Fruit fly (Drosophila melanogaster): ENCODE results near the gene Nplp2.

Gene Nplp2

DNA sequence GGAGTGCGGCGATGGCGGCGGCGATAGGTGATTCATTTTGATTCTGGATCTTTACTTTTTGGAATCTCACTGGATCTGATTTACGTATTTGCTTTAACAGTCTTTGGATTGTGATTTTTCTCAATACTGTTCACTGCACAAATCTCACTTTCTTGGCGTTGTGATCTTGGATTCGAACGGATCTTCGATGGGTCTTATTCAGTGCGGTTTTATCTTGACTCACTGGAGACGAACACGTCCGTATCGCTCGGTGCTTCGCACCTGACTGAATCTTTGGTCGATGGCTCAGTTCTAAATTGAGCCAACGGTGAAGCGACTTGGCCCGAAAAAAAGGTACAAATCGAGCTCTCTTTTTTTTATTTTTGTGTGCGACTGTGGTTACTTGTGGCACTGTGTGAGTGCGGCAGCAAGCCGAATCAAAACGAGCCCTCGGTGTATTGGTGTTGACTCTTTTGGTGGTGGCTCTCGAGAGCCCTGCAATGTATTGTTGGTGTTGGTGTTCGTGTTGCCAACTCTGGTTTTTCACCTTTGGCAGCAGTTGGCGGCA is 44.8 kb downstream of the Nplp2 start, which contains the start of gene sens (continued):
- peak; percentile 35 for TF ChIP-seq nom (GFP tag; optimal IDR thresholded peaks at IDR 0.05)
- no peak for TF ChIP-seq CG17568 (GFP tag; optimal IDR thresholded peaks at IDR 0.05)
- no peak for TF ChIP-seq Xbp1 (GFP tag; optimal IDR thresholded peaks at IDR 0.05)
- TF ChIP-seq CG1603 (tag; optimal IDR thresholded peaks at IDR 0.05): no peak
- TF ChIP-seq ara (GFP tag; IDR thresholded peaks at IDR 0.05): no peak
- no peak for TF ChIP-seq CrebB (tag; optimal IDR thresholded peaks at IDR 0.05)
- TF ChIP-seq usp (GFP tag; optimal IDR thresholded peaks at IDR 0.05): no peak
- no peak for TF ChIP-seq Dll (GFP tag; IDR thresholded peaks at IDR 0.05; ENCODE audit: partially characterized antibody)
- TF ChIP-seq dan (GFP tag; IDR thresholded peaks at IDR 0.05): no peak
- TF ChIP-seq row (GFP tag; IDR thresholded peaks at IDR 0.05): no peak
- peak; percentile 64 for TF ChIP-seq CG17829 (tag; optimal IDR thresholded peaks at IDR 0.05)
- no peak for TF ChIP-seq CG7745 (tag; optimal IDR thresholded peaks at IDR 0.05)
- no peak for TF ChIP-seq h (optimal IDR thresholded peaks at IDR 0.05)
- no peak for TF ChIP-seq Pdp1 (GFP tag; optimal IDR thresholded peaks at IDR 0.05)
- TF ChIP-seq hth (optimal IDR thresholded peaks at IDR 0.05): no peak
- peak; percentile 93 for TF ChIP-seq sens (GFP tag)
- TF ChIP-seq pnt (GFP tag; optimal IDR thresholded peaks at IDR 0.05): no peak
- TF ChIP-seq emc (GFP tag; optimal IDR thresholded peaks at IDR 0.05): no peak
- no peak for TF ChIP-seq croc (GFP tag; conservative IDR thresholded peaks at IDR 0.05)
- no peak for TF ChIP-seq CG9797 (GFP tag; optimal IDR thresholded peaks at IDR 0.05)
- peak in 1 of 2 experiments; percentile 11 for TF ChIP-seq Trl (optimal IDR thresholded peaks at IDR 0.05)
- TF ChIP-seq Trl (GFP tag; optimal IDR thresholded peaks at IDR 0.05): no peak
- TF ChIP-seq cad (GFP tag; optimal IDR thresholded peaks at IDR 0.05): no peak
- peak; percentile 81 for TF ChIP-seq Jarid2 (GFP tag; optimal IDR thresholded peaks at IDR 0.05)
- no peak for TF ChIP-seq gem (tag; optimal IDR thresholded peaks at IDR 0.05)
- TF ChIP-seq wdn (GFP tag; IDR thresholded peaks at IDR 0.05): no peak
- no peak for TF ChIP-seq CG10543 (GFP tag; optimal IDR thresholded peaks at IDR 0.05)
- peak; percentile 45 for TF ChIP-seq kni (GFP tag; optimal IDR thresholded peaks at IDR 0.05)
- no peak for TF ChIP-seq B-H2 (GFP tag; optimal IDR thresholded peaks at IDR 0.05)
- no peak for TF ChIP-seq unc-4 (GFP tag; IDR thresholded peaks at IDR 0.05; ENCODE audit: partially characterized antibody)
- TF ChIP-seq Ssrp (tag; optimal IDR thresholded peaks at IDR 0.05): no peak
- TF ChIP-seq run (tag; optimal IDR thresholded peaks at IDR 0.05): no peak
- peak; percentile 7 for TF ChIP-seq CG5180 (GFP tag; optimal IDR thresholded peaks at IDR 0.05)

DNA sequence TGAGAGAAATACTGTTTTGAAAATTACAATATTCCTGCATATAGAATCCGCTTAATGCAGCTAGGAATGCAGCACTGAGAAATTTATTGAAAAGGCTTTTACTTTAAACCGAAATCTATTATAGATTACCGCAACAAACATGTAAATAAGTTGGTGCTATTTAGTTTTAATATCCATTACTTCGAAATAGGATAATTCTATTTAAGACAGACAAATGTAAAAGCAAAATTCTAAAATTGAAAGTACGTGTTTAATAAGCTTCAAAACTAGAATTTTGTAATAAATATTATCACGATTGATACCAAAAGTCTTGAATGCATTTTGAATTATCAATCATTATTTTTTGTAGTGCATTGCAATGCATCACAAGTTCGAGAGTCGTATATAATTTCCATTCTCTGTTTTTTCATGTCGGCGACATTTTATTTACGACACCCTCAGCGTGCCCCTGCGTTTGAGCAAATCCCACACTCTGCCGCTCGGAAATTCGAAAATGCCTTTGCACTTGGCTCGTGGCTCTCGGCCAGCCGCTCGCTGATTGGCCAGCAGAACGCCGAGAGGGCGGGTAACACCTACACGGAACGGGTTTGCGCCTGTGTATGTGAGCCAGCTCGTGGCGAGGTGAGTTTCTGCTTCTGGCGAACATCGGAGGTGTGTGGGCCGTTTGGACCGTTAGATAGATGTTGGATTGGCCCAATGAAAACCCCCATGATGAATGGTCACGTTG is 47.1 kb downstream of the Nplp2 start:
- TF ChIP-seq pho (GFP tag; optimal IDR thresholded peaks at IDR 0.05) (no peak), CG8089 (GFP tag; optimal IDR thresholded peaks at IDR 0.05) (no peak), Dref (GFP tag; IDR thresholded peaks at IDR 0.05) (no peak), H15 (GFP tag; IDR thresholded peaks at IDR 0.05) (no peak), Chrac-16 (GFP tag; optimal IDR thresholded peaks at IDR 0.05) (no peak), peb (GFP tag; IDR thresholded peaks at IDR 0.05) (no peak), CG2116 (GFP tag; optimal IDR thresholded peaks at IDR 0.05) (no peak), CG14710 (tag; optimal IDR thresholded peaks at IDR 0.05) (peak; percentile 76), Oli (tag; optimal IDR thresholded peaks at IDR 0.05) (peak; percentile 16), HLH3B (GFP tag; IDR thresholded peaks at IDR 0.05) (no peak), Dfd (GFP tag; optimal IDR thresholded peaks at IDR 0.05) (no peak), Ada2b (GFP tag; IDR thresholded peaks at IDR 0.05) (no peak), bowl (GFP tag; IDR thresholded peaks at IDR 0.05) (no peak), HHEX (GFP tag; optimal IDR thresholded peaks at IDR 0.05) (no peak), zfh1 (GFP tag; IDR thresholded peaks at IDR 0.05) (no peak), CG12299 (tag; optimal IDR thresholded peaks at IDR 0.05) (no peak), Xrp1 (GFP tag; IDR thresholded peaks at IDR 0.05) (peak; percentile 40; the same call in 1 of the 2 replicates), wek (GFP tag; optimal IDR thresholded peaks at IDR 0.05) (no peak), cg (GFP tag; optimal IDR thresholded peaks at IDR 0.05) (peak; percentile 81), C15 (GFP tag; IDR thresholded peaks at IDR 0.05) (no peak)
